Worm (Caenorhabditis elegans) whole organism, late embryonic: ENCODE results near the gene C15H9.9.

Source experiments
- ama-1 ChIP-seq: fragments of 150-350 bp; optimal IDR thresholded peaks from 2 replicates; lab custom pipeline; 2014
- ceh-34 ChIP-seq: sonication (generic microtip); optimal IDR thresholded peaks from 2 replicates; lab custom pipeline; 2016; ENCODE audit warnings: mild to moderate bottlenecking, missing genetic modification characterization, missing compliant biosample characterization
- ceh-45 ChIP-seq: fragments of 200-800 bp; sonication (Bioruptor generic); IDR thresholded peaks from 2 replicates; pipeline ENCODE4 v1.3.6; 2022; ENCODE audit warnings: missing genetic modification reagents, missing genetic modification characterization, missing compliant biosample characterization
- dmd-4 ChIP-seq: sonication (generic microtip); optimal IDR thresholded peaks from 2 replicates; lab custom pipeline; 2016; ENCODE audit warnings: borderline replicate concordance, missing genetic modification characterization, missing compliant biosample characterization
- dve-1 ChIP-seq: sonication (generic microtip); optimal IDR thresholded peaks from 2 replicates; lab custom pipeline; 2017; ENCODE audit warnings: antibody characterized with exemption, mild to moderate bottlenecking, missing genetic modification characterization, missing compliant biosample characterization
- gmeb-2 ChIP-seq: sonication (generic microtip); optimal IDR thresholded peaks from 2 replicates; lab custom pipeline; 2016; ENCODE audit warnings: missing genetic modification characterization, inconsistent platforms, missing compliant biosample characterization
- hlh-8 ChIP-seq: sonication (generic microtip); optimal IDR thresholded peaks from 2 replicates; lab custom pipeline; 2016; ENCODE audit warnings: missing genotype, missing genetic modification characterization, missing compliant biosample characterization
- lin-11 ChIP-seq: fragments of 200-800 bp; sonication (Bioruptor generic); optimal IDR thresholded peaks from 2 replicates; lab custom pipeline; 2018; ENCODE audit warnings: mild to moderate bottlenecking, missing genetic modification characterization, missing compliant biosample characterization
- nhr-11 ChIP-seq: fragments of 150-350 bp; optimal IDR thresholded peaks from 2 replicates; lab custom pipeline; 2014; ENCODE audit warnings: missing biosample characterization, missing genetic modification characterization
- pros-1 ChIP-seq: fragments of 150-350 bp; optimal IDR thresholded peaks from 2 replicates; lab custom pipeline; 2014; ENCODE audit warnings: missing biosample characterization, missing genetic modification reagents, missing genetic modification characterization

DNA sequence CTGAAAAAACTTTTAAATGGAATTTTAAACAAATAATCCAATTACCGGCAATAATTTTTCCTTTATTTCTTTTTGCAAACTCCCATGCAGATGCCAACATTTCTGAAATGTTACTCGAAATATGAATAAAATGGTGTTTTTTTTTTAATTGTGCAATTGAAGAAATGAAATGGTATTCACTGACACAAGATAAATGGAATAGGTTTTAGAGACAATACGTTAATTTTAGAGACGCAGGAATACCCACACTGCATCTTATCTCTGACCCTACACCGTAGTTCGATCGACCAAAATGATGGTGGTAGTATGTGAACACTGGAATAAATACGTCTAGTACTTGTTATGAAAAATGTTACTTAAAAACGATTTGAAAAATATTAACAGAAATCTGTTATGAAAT is 15.3 kb downstream of the C15H9.9 start, which contains the start of gene prx-3:
- TF ChIP-seq hlh-8 = no peak
- TF ChIP-seq ama-1 (lab: Kevin White, UChicago) = no peak
- TF ChIP-seq dve-1 (tag; lab: Kevin White, UChicago) = no peak
- TF ChIP-seq ceh-34 (tag; lab: Kevin White, UChicago) = no peak
- TF ChIP-seq dmd-4 (tag; lab: Kevin White, UChicago) = no peak
- TF ChIP-seq nhr-11 (tag; lab: Kevin White, UChicago) = no peak
- TF ChIP-seq ceh-45 (GFP tag; lab: Robert Waterston, UW) = no peak
- TF ChIP-seq lin-11 (tag; lab: Kevin White, UChicago) = no peak
- no peak for TF ChIP-seq pros-1 (tag; lab: Kevin White, UChicago)
- no peak for TF ChIP-seq gmeb-2
